Fruit fly (Drosophila melanogaster): ENCODE data around the gene CG11322.
A peak's percentile ranks its signal among the peaks of the same experiment; 100 is the strongest.

CG11322 gene

dm6 chr2L:6717460-6717859, 42.0 kb downstream of the CG11322 start, which contains the start of gene Aatf (continued):
- TF ChIP-seq croc (GFP tag; conservative IDR thresholded peaks at IDR 0.05) (no peak), Hr78 (GFP tag; optimal IDR thresholded peaks at IDR 0.05) (no peak), sima (GFP tag; optimal IDR thresholded peaks at IDR 0.05) (no peak), Hsf (GFP tag; optimal IDR thresholded peaks at IDR 0.05) (no peak), z (GFP tag; IDR thresholded peaks at IDR 0.05) (no peak), tna (GFP tag; IDR thresholded peaks at IDR 0.05; ENCODE audit: partially characterized antibody) (peak; percentile 72), Optix (GFP tag; IDR thresholded peaks at IDR 0.05) (no peak), dm (GFP tag; optimal IDR thresholded peaks at IDR 0.05) (peak; percentile 94), her (GFP tag; optimal IDR thresholded peaks at IDR 0.05) (peak; percentile 11), CG7963 (GFP tag; IDR thresholded peaks at IDR 0.05; ENCODE audit: partially characterized antibody) (peak; percentile 71; the same call in 2 of the 3 replicates), fd96Cb (tag; optimal IDR thresholded peaks at IDR 0.05) (no peak), CG14014 (GFP tag; IDR thresholded peaks at IDR 0.05) (no peak), tx (GFP tag; optimal IDR thresholded peaks at IDR 0.05) (no peak), cad (GFP tag; optimal IDR thresholded peaks at IDR 0.05) (no peak), CG1233 (GFP tag; optimal IDR thresholded peaks at IDR 0.05) (no peak), Doc3 (GFP tag; IDR thresholded peaks at IDR 0.05; ENCODE audit: partially characterized antibody) (peak; percentile 74), Rx (GFP tag; IDR thresholded peaks at IDR 0.05) (no peak), Rfx (GFP tag; IDR thresholded peaks at IDR 0.05) (no peak), Chrac-16 (GFP tag; optimal IDR thresholded peaks at IDR 0.05) (no peak), ac (GFP tag; optimal IDR thresholded peaks at IDR 0.05) (no peak), Bgb (GFP tag; IDR thresholded peaks at IDR 0.05; ENCODE audit: partially characterized antibody) (peak; percentile 89), CG10543 (GFP tag; optimal IDR thresholded peaks at IDR 0.05) (no peak), CG10565 (GFP tag; optimal IDR thresholded peaks at IDR 0.05) (no peak), ase (GFP tag; IDR thresholded peaks at IDR 0.05) (no peak), CG9797 (GFP tag; optimal IDR thresholded peaks at IDR 0.05) (peak; percentile 90), CG34224 (GFP tag; IDR thresholded peaks at IDR 0.05; ENCODE audit: partially characterized antibody) (peak; percentile 88), eyg (GFP tag; optimal IDR thresholded peaks at IDR 0.05) (no peak), CG33213 (GFP tag; optimal IDR thresholded peaks at IDR 0.05) (peak; percentile 28), CG7556 (GFP tag; optimal IDR thresholded peaks at IDR 0.05) (no peak), CG15479 (GFP tag; optimal IDR thresholded peaks at IDR 0.05) (no peak), CG13287 (GFP tag; IDR thresholded peaks at IDR 0.05; ENCODE audit: partially characterized antibody) (peak; percentile 95), CG17359 (tag; optimal IDR thresholded peaks at IDR 0.05) (no peak), phol (tag; optimal IDR thresholded peaks at IDR 0.05) (peak; percentile 37), sna (GFP tag; IDR thresholded peaks at IDR 0.05; ENCODE audit: partially characterized antibody) (peak; percentile 76), B-H2 (GFP tag; optimal IDR thresholded peaks at IDR 0.05) (no peak), Poxn (GFP tag; IDR thresholded peaks at IDR 0.05) (no peak), CG16813 (GFP tag; IDR thresholded peaks at IDR 0.05; ENCODE audit: partially characterized antibody) (peak; percentile 79), salm (tag; optimal IDR thresholded peaks at IDR 0.05) (no peak), Dref (GFP tag; IDR thresholded peaks at IDR 0.05) (peak; percentile 90), so (GFP tag; IDR thresholded peaks at IDR 0.05) (no peak), Dip3 (GFP tag; optimal IDR thresholded peaks at IDR 0.05) (no peak), Hr39 (optimal IDR thresholded peaks at IDR 0.05) (no peak), Ets65A (GFP tag) (peak; percentile 51), chinmo (GFP tag; IDR thresholded peaks at IDR 0.05; ENCODE audit: partially characterized antibody) (peak; percentile 80; the same call in 2 of the 4 replicates), E2f2 (GFP tag; IDR thresholded peaks at IDR 0.05) (peak; percentile 99), dimm (GFP tag; IDR thresholded peaks at IDR 0.05) (no peak), jumu (GFP tag; optimal IDR thresholded peaks at IDR 0.05) (no peak), Scr (GFP tag; IDR thresholded peaks at IDR 0.05; ENCODE audit: partially characterized antibody) (peak; percentile 83), dmrt11E (tag; optimal IDR thresholded peaks at IDR 0.05) (no peak), hbn (GFP tag; IDR thresholded peaks at IDR 0.05; ENCODE audit: partially characterized antibody) (peak; percentile 85), pho (GFP tag; optimal IDR thresholded peaks at IDR 0.05) (no peak)

Measured in whole organism, embryonic.